Fruit fly (Drosophila melanogaster): ENCODE data around the gene CG1999.

CG1999 gene

DNA sequence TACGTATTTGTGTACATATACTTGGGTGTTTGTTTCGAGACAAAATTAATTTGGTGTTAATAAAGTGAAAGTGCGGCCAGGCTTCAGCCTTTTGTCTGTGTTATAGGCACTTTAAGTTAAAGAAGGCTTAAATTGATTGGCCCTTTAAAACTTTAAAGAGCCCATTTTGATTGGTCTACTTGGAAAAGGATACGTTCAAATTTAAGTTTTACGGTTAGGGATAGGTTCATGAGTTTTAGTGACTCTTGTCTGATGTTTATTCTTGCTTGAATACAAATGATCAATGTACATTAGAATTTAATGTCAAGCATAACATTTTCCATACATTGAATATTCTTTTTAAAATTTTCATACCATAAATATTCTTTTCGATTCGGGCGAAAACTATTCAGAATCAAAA lies 48.3 kb downstream of the CG1999 start, which contains the start of gene CG32727:
Gene CG32727, plus strand, starts transcription at position 301 of the 400 bp plus-strand sequence.
- TF ChIP-seq psq (optimal IDR thresholded peaks at IDR 0.05) (no peak), Myc (optimal IDR thresholded peaks at IDR 0.05) (no peak), h (optimal IDR thresholded peaks at IDR 0.05) (no peak), Sin3A (optimal IDR thresholded peaks at IDR 0.05) (no peak), insv (optimal IDR thresholded peaks at IDR 0.05) (no peak), ttk (optimal IDR thresholded peaks at IDR 0.05) (no peak)

All from Kc167 (cell line).